Worm (Caenorhabditis elegans) whole organism, L2 larva: Measurements from ENCODE around the gene Y32B12A.5.

ENCODE experiments used
- C34F6.9 ChIP-seq: fragments of 150-350 bp; optimal IDR thresholded peaks from 2 replicates; lab custom pipeline; 2014; ENCODE audit warnings: missing biosample characterization, missing genetic modification characterization
- F13H6.1 ChIP-seq: sonication (generic microtip); optimal IDR thresholded peaks from 2 replicates; lab custom pipeline; 2016; ENCODE audit warnings: missing genetic modification characterization, missing compliant biosample characterization
- R02D3.7 ChIP-seq: fragments of 150-350 bp; optimal IDR thresholded peaks from 2 replicates; lab custom pipeline; 2014; ENCODE audit warnings: missing biosample characterization, missing genetic modification characterization
- ZK546.5 ChIP-seq: sonication (generic microtip); optimal IDR thresholded peaks from 2 replicates; lab custom pipeline; 2017; ENCODE audit warnings: missing biosample characterization, missing genetic modification characterization
- alr-1 ChIP-seq: fragments of 150-350 bp; optimal IDR thresholded peaks from 2 replicates; lab custom pipeline; 2014; ENCODE audit warnings: missing biosample characterization, missing genetic modification characterization
- aly-2 ChIP-seq: fragments of 150-350 bp; optimal IDR thresholded peaks from 2 replicates; lab custom pipeline; 2014; ENCODE audit warnings: missing biosample characterization, missing genetic modification characterization
- ceh-16 ChIP-seq: fragments of 150-350 bp; optimal IDR thresholded peaks from 2 replicates; lab custom pipeline; 2014; ENCODE audit warnings: missing biosample characterization, missing genetic modification characterization
- egl-27 ChIP-seq: sonication (generic microtip); optimal IDR thresholded peaks from 3 replicates; lab custom pipeline; 2017; ENCODE audit warnings: missing biosample characterization, missing genetic modification reagents, missing genetic modification characterization
- elt-1 ChIP-seq: fragments of 150-350 bp; optimal IDR thresholded peaks from 2 replicates; lab custom pipeline; 2014; ENCODE audit warnings: missing biosample characterization, missing genetic modification characterization
- fos-1 ChIP-seq: fragments of 150-350 bp; optimal IDR thresholded peaks from 2 replicates; lab custom pipeline; 2014; ENCODE audit warnings: missing biosample characterization, missing genetic modification characterization
- gmeb-1 ChIP-seq: fragments of 150-350 bp; optimal IDR thresholded peaks from 2 replicates; lab custom pipeline; 2014; ENCODE audit warnings: missing biosample characterization, missing genetic modification characterization
- lin-11 ChIP-seq: fragments of 150-350 bp; sonication (generic microtip); optimal IDR thresholded peaks from 2 replicates; lab custom pipeline; 2014; ENCODE audit warnings: missing biosample characterization, missing genetic modification characterization, inconsistent platforms, mixed read lengths
- lin-13 ChIP-seq: fragments of 150-350 bp; optimal IDR thresholded peaks from 2 replicates; lab custom pipeline; 2014; ENCODE audit warnings: missing biosample characterization, missing genetic modification reagents, missing genetic modification characterization
- lin-39 ChIP-seq: fragments of 150-350 bp; optimal IDR thresholded peaks from 2 replicates; lab custom pipeline; 2014; ENCODE audit warnings: missing biosample characterization, missing genetic modification reagents, missing genetic modification characterization
- lsy-2 ChIP-seq, 2 experiments: fragments of 150-350 bp in 1 of 2; sonication (generic microtip) in 1 of 2; optimal IDR thresholded peaks; 2 replicates each; lab custom pipeline; 2014 to 2017; ENCODE audit warnings: missing biosample characterization in 2 of 2, missing genetic modification characterization in 2 of 2
- mab-5 ChIP-seq: fragments of 150-350 bp; optimal IDR thresholded peaks from 2 replicates; lab custom pipeline; 2014; ENCODE audit warnings: missing biosample characterization, missing genetic modification characterization
- nhr-11 ChIP-seq: fragments of 150-350 bp; optimal IDR thresholded peaks from 2 replicates; lab custom pipeline; 2014; ENCODE audit warnings: missing biosample characterization, missing genetic modification characterization
- nhr-129 ChIP-seq: fragments of 150-350 bp; optimal IDR thresholded peaks from 2 replicates; lab custom pipeline; 2014; ENCODE audit warnings: missing biosample characterization, missing genetic modification characterization
- nhr-21 ChIP-seq: fragments of 150-350 bp; optimal IDR thresholded peaks from 2 replicates; lab custom pipeline; 2014; ENCODE audit warnings: missing biosample characterization, missing genetic modification characterization
- nhr-237 ChIP-seq: fragments of 150-350 bp; optimal IDR thresholded peaks from 2 replicates; lab custom pipeline; 2014; ENCODE audit warnings: missing biosample characterization, missing genetic modification characterization
- nhr-25 ChIP-seq: fragments of 150-350 bp; sonication (generic microtip); optimal IDR thresholded peaks from 3 replicates; lab custom pipeline; 2014; ENCODE audit warnings: missing biosample characterization, missing genetic modification characterization
- peb-1 ChIP-seq: fragments of 150-350 bp; optimal IDR thresholded peaks from 2 replicates; lab custom pipeline; 2014; ENCODE audit warnings: missing biosample characterization, missing genetic modification characterization
- sma-9 ChIP-seq, 2 experiments: fragments of 150-350 bp in 1 of 2; sonication (generic microtip) in 1 of 2; optimal IDR thresholded peaks; 2 replicates each; lab custom pipeline; 2014 to 2016; ENCODE audit warnings: missing genetic modification characterization in 2 of 2, mild to moderate bottlenecking in 1 of 2, missing biosample characterization in 1 of 2, missing compliant biosample characterization in 1 of 2, missing genetic modification reagents in 1 of 2, moderate library complexity in 1 of 2
- snpc-4 ChIP-seq: fragments of 150-350 bp; optimal IDR thresholded peaks from 2 replicates; lab custom pipeline; 2014; ENCODE audit warnings: missing biosample characterization, missing genetic modification characterization
- unc-62 ChIP-seq: fragments of 150-350 bp; optimal IDR thresholded peaks from 2 replicates; lab custom pipeline; 2014; ENCODE audit warnings: missing biosample characterization, missing genetic modification reagents, missing genetic modification characterization
- ztf-1 ChIP-seq: fragments of 200-800 bp; sonication (Bioruptor generic); conservative IDR thresholded peaks from 2 replicates; pipeline ENCODE4 v1.3.6; 2022; ENCODE audit warnings: missing genetic modification characterization, missing compliant biosample characterization
- ztf-11 ChIP-seq: sonication (generic microtip); optimal IDR thresholded peaks from 2 replicates; lab custom pipeline; 2017; ENCODE audit warnings: missing biosample characterization, missing genetic modification characterization

The Y32B12A.5 gene

DNA sequence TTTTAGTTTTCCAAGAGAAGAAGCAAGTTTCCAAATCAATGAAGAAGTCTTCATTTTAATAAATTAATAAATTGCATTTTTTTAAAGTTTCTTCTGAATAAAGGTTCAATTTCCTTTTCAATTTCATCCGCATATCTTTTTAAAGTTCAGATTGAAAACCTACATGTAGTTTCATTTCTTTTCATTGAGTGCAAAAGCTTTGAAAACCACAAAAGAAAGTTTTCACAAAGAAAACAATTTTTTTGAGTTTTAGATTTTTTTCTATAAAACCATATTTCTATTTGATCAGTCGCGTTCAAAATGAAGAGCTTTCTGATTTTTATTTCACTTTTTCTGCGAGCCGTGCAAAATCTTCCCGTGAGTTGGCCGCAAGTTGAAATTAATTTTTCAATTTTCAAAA, 41.7 kb downstream of the Y32B12A.5 start, which contains the start of gene T08G3.6:
T08G3.6 (plus strand) TSS at position 301 of the 400 bp plus-strand sequence.
- TF ChIP-seq alr-1 (tag; lab: Kevin White, UChicago) (no peak), R02D3.7 (tag; lab: Kevin White, UChicago) (no peak), nhr-25 (tag; lab: Kevin White, UChicago) (no peak), ZK546.5 (no peak), aly-2 (no peak), ztf-11 (tag; lab: Kevin White, UChicago) (no peak), nhr-237 (tag; lab: Kevin White, UChicago) (no peak), unc-62 (GFP tag; lab: Kevin White, UChicago) (no peak), lsy-2 (tag; optimal IDR thresholded peaks at IDR 0.05; lab: Kevin White, UChicago) (no peak), sma-9 (GFP tag; optimal IDR thresholded peaks at IDR 0.05; lab: Kevin White, UChicago) (no peak), sma-9 (tag; optimal IDR thresholded peaks at IDR 0.05; lab: Kevin White, UChicago) (no peak), nhr-11 (tag; lab: Kevin White, UChicago) (no peak), ztf-1 (GFP tag; lab: Robert Waterston, UW) (no peak), lin-11 (tag; lab: Kevin White, UChicago) (no peak), gmeb-1 (tag; lab: Kevin White, UChicago) (no peak), nhr-129 (tag; lab: Kevin White, UChicago) (no peak), F13H6.1 (tag; lab: Kevin White, UChicago) (no peak), ceh-16 (tag; lab: Kevin White, UChicago) (no peak)

DNA sequence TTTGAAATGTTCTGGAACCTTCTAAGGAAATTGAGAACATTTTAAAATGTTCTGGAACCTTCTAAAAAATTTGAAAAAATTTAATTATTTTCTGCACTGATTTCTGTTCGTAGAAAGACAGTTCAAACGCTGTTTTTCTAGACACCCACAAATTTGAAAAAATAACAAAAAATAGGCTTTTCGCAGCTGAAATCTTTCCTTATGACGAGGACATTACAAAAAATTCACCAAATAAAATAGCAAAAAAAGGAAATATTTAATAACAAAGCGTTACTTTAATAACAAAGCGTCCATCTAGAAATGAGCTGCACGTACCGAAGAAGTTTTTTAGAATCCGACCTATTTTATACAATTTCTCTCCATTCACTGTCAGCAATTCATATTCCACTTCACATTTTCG, 43.7 kb downstream of the Y32B12A.5 start, which contains the start of gene srh-141:
srh-141 (plus strand) TSS at position 301 of the 400 bp plus-strand sequence.
- no peak for TF ChIP-seq snpc-4 (tag; lab: Kevin White, UChicago)
- no peak for TF ChIP-seq nhr-11 (tag; lab: Kevin White, UChicago)
- no peak for TF ChIP-seq elt-1 (tag; lab: Kevin White, UChicago)
- TF ChIP-seq peb-1 (tag; lab: Kevin White, UChicago) = no peak
- TF ChIP-seq fos-1 = no peak
- TF ChIP-seq unc-62 (GFP tag; lab: Kevin White, UChicago) = no peak
- TF ChIP-seq lin-11 (tag; lab: Kevin White, UChicago) = no peak
- TF ChIP-seq ztf-1 (GFP tag; lab: Robert Waterston, UW) = no peak
- no peak for TF ChIP-seq C34F6.9
- TF ChIP-seq mab-5 (tag; lab: Kevin White, UChicago) = no peak
- TF ChIP-seq lin-39 (tag; lab: Kevin White, UChicago) = no peak
- TF ChIP-seq, all 48 proteins: peak for 0

DNA sequence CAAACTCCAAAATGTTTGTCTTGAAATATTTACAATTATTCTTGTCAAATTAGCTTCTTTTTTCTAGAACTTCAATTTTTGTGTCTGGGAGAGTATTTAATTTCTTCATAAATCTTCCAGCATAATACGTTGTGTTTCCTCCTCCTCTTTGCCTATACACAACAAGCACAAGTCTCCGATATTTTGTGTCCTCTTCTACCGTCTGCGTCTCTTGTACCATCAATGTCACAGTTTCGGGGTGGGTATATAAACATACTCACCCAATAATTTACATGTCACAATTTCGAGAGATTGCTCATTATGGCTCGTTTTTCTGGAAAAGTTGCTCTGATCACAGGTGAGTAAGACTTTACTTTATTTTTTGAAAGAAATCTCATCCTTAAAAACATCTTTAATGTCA, 49.8 kb downstream of the Y32B12A.5 start, which contains the start of gene F26D2.15:
F26D2.15 (plus strand) TSS at position 301 of the 400 bp plus-strand sequence.
- TF ChIP-seq nhr-21 (tag; lab: Kevin White, UChicago) (no peak), egl-27 (tag; lab: Kevin White, UChicago) (no peak), lin-13 (no peak)
